Fruit fly (Drosophila melanogaster): Measurements from ENCODE around the gene Mp.

The Mp gene

dm6 chr3L:6977391-6977790, 21.3 kb upstream of the Mp start (continued):
- TF ChIP-seq GATAe (GFP tag; conservative IDR thresholded peaks at IDR 0.05) (no peak; the same call in 1 of the 2 replicates), HmgZ (tag; optimal IDR thresholded peaks at IDR 0.05) (no peak), Side (GFP tag; optimal IDR thresholded peaks at IDR 0.05) (no peak), pita (GFP tag; optimal IDR thresholded peaks at IDR 0.05) (no peak), CG17359 (tag; optimal IDR thresholded peaks at IDR 0.05) (peak; percentile 75), gem (tag; optimal IDR thresholded peaks at IDR 0.05) (peak; percentile 79), pan (optimal IDR thresholded peaks at IDR 0.05) (no peak), pan (GFP tag; optimal IDR thresholded peaks at IDR 0.05 in 1 of 2, IDR thresholded peaks at IDR 0.05 in 1 of 2) (peak in 1 of 2 experiments; percentile 61), CG3281 (GFP tag; optimal IDR thresholded peaks at IDR 0.05) (peak; percentile 27), ttk (GFP tag; IDR thresholded peaks at IDR 0.05) (peak; percentile 58; the same call in 1 of the 2 replicates), CG18262 (tag; optimal IDR thresholded peaks at IDR 0.05) (peak; percentile 68), CG30431 (GFP tag; optimal IDR thresholded peaks at IDR 0.05) (peak; percentile 23), CG14050 (GFP tag; IDR thresholded peaks at IDR 0.05) (peak; percentile 40; the same call in 1 of the 3 replicates), danr (GFP tag; IDR thresholded peaks at IDR 0.05) (0 out of 2 replicates have a peak, but pooled peaks have one; percentile 18), Fer1 (GFP tag; optimal IDR thresholded peaks at IDR 0.05) (peak; percentile 57), aop (GFP tag; IDR thresholded peaks at IDR 0.05) (no peak), CG8089 (GFP tag; optimal IDR thresholded peaks at IDR 0.05) (no peak), ems (GFP tag; optimal IDR thresholded peaks at IDR 0.05) (no peak), zf30C (GFP tag; optimal IDR thresholded peaks at IDR 0.05) (peak; percentile 36), CG17912 (GFP tag; optimal IDR thresholded peaks at IDR 0.05) (no peak), dmrt11E (tag; optimal IDR thresholded peaks at IDR 0.05) (peak; percentile 70), Hr39 (optimal IDR thresholded peaks at IDR 0.05) (no peak), CG16815 (GFP tag; optimal IDR thresholded peaks at IDR 0.05) (peak; percentile 42), CG9797 (GFP tag; optimal IDR thresholded peaks at IDR 0.05) (no peak), tup (GFP tag; optimal IDR thresholded peaks at IDR 0.05) (no peak), CG31388 (GFP tag; optimal IDR thresholded peaks at IDR 0.05) (no peak), Abd-B (GFP tag; optimal IDR thresholded peaks at IDR 0.05) (peak; percentile 62), ERR (GFP tag; optimal IDR thresholded peaks at IDR 0.05) (no peak), otp (GFP tag; IDR thresholded peaks at IDR 0.05) (0 out of 3 replicates have a peak, but pooled peaks have one; percentile 31), CG1024 (GFP tag; IDR thresholded peaks at IDR 0.05) (0 out of 2 replicates have a peak, but pooled peaks have one; percentile 25), exex (tag; optimal IDR thresholded peaks at IDR 0.05) (no peak), CG1603 (tag; optimal IDR thresholded peaks at IDR 0.05) (no peak), nom (GFP tag; optimal IDR thresholded peaks at IDR 0.05) (peak; percentile 20), CG18599 (GFP tag; optimal IDR thresholded peaks at IDR 0.05) (peak; percentile 50), lilli (GFP tag; optimal IDR thresholded peaks at IDR 0.05) (peak; percentile 3), Fer3 (tag; optimal IDR thresholded peaks at IDR 0.05) (peak; percentile 31), insv (GFP tag; optimal IDR thresholded peaks at IDR 0.05) (no peak), org-1 (GFP tag; optimal IDR thresholded peaks at IDR 0.05) (peak; percentile 9), trh (GFP tag; optimal IDR thresholded peaks at IDR 0.05) (peak; percentile 43), CG14965 (GFP tag; optimal IDR thresholded peaks at IDR 0.05; ENCODE audit: borderline replicate concordance) (no peak), dpn (GFP tag; optimal IDR thresholded peaks at IDR 0.05) (peak in 1 of 2 experiments; percentile 18), CG6683 (GFP tag; optimal IDR thresholded peaks at IDR 0.05) (no peak), tap (tag; optimal IDR thresholded peaks at IDR 0.05) (peak; percentile 26), CG4820 (GFP tag; optimal IDR thresholded peaks at IDR 0.05) (peak; percentile 31), CG2712 (tag; optimal IDR thresholded peaks at IDR 0.05) (peak; percentile 72), CG33213 (GFP tag; optimal IDR thresholded peaks at IDR 0.05) (no peak), ken (GFP tag; IDR thresholded peaks at IDR 0.05) (peak; percentile 58; the same call in 1 of the 3 replicates), CG7271 (tag; optimal IDR thresholded peaks at IDR 0.05) (no peak), grn (GFP tag; optimal IDR thresholded peaks at IDR 0.05) (no peak), Vsx1 (GFP tag; optimal IDR thresholded peaks at IDR 0.05) (peak; percentile 35), CG2889 (GFP tag; IDR thresholded peaks at IDR 0.05) (no peak)
